Fruit fly (Drosophila melanogaster): ENCODE measurements around the gene CG42540.
A peak's percentile ranks its signal among the peaks of the same experiment; 100 is the strongest.

The CG42540 gene

DNA sequence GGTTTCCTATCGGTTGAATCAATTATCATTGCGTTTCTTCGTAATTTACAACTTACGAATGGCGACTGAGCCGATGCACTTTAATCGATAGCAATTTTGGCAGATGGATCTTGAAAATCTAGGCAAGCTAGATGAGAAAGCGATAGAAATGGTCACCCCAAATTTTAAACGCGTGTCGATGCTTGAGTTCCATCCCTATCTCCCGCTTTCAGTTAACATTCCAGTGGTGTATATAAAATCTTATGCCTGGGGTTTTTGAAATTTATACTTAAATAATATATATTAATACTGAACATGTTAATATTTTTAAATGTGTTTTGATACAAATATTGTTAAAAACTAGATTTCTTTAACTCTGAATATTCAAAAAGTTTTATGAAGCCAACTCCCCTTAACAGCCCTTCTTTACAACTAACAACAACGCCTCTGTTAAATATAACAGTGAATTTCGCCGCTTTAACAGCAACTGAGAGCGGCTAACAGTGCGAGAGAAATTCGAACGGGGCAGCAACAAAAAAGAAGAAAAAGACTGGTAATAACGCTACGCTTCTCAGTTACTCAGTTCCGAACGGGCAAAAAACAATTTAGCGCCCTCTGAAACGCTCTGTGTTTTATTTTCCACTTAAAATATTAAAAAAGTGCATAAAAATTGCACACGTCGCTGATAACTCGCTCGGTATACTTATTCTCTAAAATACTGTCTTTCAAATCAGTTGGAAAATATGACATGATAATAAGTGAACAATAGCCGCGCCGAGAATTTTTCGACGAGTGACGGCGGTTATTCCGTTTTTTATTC, 14.1 kb upstream of the CG42540 start, which contains the start of gene CG11357:
CG11357 (plus strand) TSS at position 479 of the 799 bp plus-strand sequence.
- TF ChIP-seq psq (optimal IDR thresholded peaks at IDR 0.05) = no peak
- TF ChIP-seq Dll (optimal IDR thresholded peaks at IDR 0.05) = no peak
- TF ChIP-seq EcR (GFP tag; optimal IDR thresholded peaks at IDR 0.05) = no peak
- no peak for TF ChIP-seq pan (optimal IDR thresholded peaks at IDR 0.05)
- no peak for TF ChIP-seq usp (GFP tag; optimal IDR thresholded peaks at IDR 0.05)
- no peak for TF ChIP-seq CG8478 (optimal IDR thresholded peaks at IDR 0.05)

DNA sequence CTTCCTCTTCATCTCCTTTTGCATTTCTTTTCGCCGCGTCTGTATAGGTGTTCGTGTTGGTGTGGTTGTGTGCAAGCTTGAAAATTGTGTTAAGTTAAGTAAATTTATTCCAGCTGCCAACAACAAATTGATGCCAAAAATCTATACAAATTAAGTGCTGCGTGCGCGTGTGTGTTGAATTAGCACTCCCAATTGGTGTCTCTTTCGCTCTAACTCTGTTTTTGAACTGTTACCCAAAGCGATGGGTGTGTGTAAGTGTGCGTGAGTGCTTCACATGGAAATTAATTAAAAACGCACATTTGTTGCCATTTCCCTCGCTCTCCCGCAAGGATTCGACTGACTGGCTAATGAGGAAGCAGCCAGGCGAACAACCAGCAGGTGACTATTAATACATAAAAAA, 13.4 kb upstream of the CG42540 start:
- TF ChIP-seq psq (optimal IDR thresholded peaks at IDR 0.05) (no peak), usp (GFP tag; optimal IDR thresholded peaks at IDR 0.05) (no peak), pan (optimal IDR thresholded peaks at IDR 0.05) (no peak), Dll (optimal IDR thresholded peaks at IDR 0.05) (no peak), CG8478 (optimal IDR thresholded peaks at IDR 0.05) (no peak), EcR (GFP tag; optimal IDR thresholded peaks at IDR 0.05) (no peak)

DNA sequence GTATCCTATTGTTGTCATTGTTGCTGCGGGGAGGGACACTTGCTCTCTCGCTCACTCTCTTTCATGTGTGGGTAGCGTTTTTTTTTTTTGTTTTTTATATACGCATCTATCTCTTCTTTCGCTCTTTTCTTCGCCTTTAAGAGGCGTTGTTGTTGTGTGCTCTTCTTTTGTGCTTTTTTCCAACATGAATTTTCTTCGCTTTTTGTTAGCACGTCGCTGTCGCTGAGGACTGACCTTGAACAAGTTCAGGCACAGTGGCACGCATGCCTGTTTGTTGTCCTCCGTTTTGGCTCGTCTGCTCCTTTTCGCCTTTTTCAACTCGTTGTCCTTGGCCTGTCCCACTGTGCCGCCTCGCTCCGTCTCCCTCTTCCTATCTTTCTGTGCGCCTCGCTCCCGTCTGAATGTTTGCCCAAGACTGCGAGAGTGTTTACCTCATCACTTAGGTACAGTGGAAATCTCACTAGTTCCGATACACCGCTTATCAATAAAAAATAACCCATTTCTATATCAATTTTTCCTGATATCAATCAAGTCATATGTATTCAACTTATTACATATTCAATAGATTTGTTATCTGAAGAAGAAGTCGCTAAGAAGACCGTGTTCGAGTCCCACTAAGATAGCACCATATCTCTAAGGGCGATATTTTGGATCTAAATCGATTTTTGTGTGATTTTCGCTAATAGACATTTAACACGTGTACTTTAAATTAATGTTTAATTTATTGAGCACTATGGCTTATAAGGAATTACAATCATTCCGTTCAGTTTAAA, 12.7 kb upstream of the CG42540 start:
- TF ChIP-seq pan (optimal IDR thresholded peaks at IDR 0.05) = no peak
- TF ChIP-seq usp (GFP tag; optimal IDR thresholded peaks at IDR 0.05) = no peak
- TF ChIP-seq CG8478 (optimal IDR thresholded peaks at IDR 0.05) = no peak
- peak in 1 of 2 experiments; percentile 81 for TF ChIP-seq EcR (GFP tag; optimal IDR thresholded peaks at IDR 0.05)
- no peak for TF ChIP-seq psq (optimal IDR thresholded peaks at IDR 0.05)

DNA sequence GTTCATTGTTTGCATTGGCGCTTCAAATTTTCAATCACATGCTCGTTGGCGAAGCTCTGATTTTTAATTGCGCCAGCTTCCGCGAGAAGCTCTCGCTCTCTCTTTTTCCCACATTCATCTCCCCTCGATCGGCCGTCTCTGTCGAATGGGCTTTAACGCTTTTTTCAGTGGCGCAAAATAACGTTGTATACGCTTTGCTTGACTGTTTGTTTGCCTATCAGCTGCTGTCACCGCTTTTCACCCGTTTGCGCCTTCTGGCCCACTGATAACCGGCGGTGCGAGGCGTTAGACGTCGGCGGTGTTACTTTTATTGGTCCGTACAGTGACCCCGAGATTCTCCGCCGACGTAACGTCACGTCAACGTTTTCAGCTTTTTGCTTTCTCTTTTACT, 12.1 kb upstream of the CG42540 start:
- TF ChIP-seq CG8478 (optimal IDR thresholded peaks at IDR 0.05) = no peak
- peak; percentile 44 to 88 for TF ChIP-seq EcR (GFP tag; optimal IDR thresholded peaks at IDR 0.05)

DNA sequence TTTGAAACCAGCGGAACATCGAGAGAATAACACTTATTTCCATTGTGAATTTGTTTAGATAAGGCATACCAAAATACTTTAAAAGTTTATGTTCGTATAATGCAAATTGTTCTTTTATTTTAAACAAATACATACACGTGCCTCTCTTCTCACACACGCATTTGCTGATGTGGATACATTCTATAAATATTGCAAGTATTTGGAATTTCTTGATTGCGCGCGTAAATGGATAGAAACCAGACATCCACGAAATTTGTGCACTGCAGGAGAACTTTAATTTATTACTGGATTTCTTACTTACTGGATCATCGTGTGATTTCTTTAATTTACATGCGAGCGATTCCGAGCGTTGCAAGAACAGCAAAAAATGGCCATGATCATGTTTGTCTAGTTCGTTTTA, 11.3 kb upstream of the CG42540 start:
- no peak for TF ChIP-seq pan (optimal IDR thresholded peaks at IDR 0.05)
- no peak for TF ChIP-seq Dll (optimal IDR thresholded peaks at IDR 0.05)
- no peak for TF ChIP-seq EcR (GFP tag; optimal IDR thresholded peaks at IDR 0.05)
- no peak for TF ChIP-seq psq (optimal IDR thresholded peaks at IDR 0.05)
- TF ChIP-seq usp (GFP tag; optimal IDR thresholded peaks at IDR 0.05) = no peak

- TF ChIP-seq CG8478 (optimal IDR thresholded peaks at IDR 0.05) = no peak
- TF ChIP-seq psq (optimal IDR thresholded peaks at IDR 0.05) = no peak
- TF ChIP-seq EcR (GFP tag; optimal IDR thresholded peaks at IDR 0.05) = no peak
- no peak for TF ChIP-seq pan (optimal IDR thresholded peaks at IDR 0.05)
- TF ChIP-seq usp (GFP tag; optimal IDR thresholded peaks at IDR 0.05) = no peak
- no peak for TF ChIP-seq Dll (optimal IDR thresholded peaks at IDR 0.05)
Observed at dm6 chr3L:4545138-4545537, 10.7 kb upstream of the CG42540 start.

DNA sequence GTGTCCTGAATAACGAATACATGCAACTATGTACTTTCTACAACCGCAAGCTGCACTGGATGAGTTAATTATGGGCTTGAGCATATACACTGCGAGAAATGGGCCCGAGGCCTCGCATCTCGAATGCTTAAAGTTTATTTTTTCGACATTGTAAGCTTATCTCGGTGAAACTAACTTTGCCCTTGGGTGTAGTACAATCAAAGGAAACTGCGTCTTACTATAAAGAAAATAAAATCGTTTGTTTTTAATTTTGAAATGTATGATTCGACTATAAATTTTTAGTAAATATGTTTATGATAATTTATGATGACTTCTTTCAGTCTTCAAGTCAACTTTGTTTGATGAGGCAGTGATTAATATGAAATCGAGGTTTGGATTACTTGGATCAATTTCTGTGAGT, 10.2 kb upstream of the CG42540 start:
- TF ChIP-seq EcR (GFP tag; optimal IDR thresholded peaks at IDR 0.05) = no peak
- no peak for TF ChIP-seq pan (optimal IDR thresholded peaks at IDR 0.05)
- TF ChIP-seq Dll (optimal IDR thresholded peaks at IDR 0.05) = no peak

DNA sequence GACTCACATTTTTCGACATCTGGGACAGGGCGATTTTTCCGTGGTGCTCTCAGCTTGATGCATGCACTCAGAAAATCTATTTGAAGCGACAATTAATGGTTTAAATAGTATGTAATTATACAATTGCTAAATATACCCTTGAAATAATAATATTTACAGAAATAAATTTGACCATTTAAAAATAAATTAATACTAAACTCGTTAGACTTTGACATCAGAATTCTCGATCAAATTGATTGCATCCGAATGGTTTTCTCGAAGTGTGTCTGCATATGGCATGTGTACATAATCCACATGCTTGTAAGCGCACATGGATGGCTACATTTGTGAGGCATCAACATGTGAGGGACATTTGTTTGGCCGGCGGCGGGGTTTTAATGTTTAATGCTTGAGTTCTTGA, 9.2 kb upstream of the CG42540 start:
- no peak for TF ChIP-seq psq (optimal IDR thresholded peaks at IDR 0.05)
- no peak for TF ChIP-seq Dll (optimal IDR thresholded peaks at IDR 0.05)
- no peak for TF ChIP-seq usp (GFP tag; optimal IDR thresholded peaks at IDR 0.05)
- no peak for TF ChIP-seq pan (optimal IDR thresholded peaks at IDR 0.05)
- TF ChIP-seq EcR (GFP tag; optimal IDR thresholded peaks at IDR 0.05) = no peak
- no peak for TF ChIP-seq CG8478 (optimal IDR thresholded peaks at IDR 0.05)

DNA sequence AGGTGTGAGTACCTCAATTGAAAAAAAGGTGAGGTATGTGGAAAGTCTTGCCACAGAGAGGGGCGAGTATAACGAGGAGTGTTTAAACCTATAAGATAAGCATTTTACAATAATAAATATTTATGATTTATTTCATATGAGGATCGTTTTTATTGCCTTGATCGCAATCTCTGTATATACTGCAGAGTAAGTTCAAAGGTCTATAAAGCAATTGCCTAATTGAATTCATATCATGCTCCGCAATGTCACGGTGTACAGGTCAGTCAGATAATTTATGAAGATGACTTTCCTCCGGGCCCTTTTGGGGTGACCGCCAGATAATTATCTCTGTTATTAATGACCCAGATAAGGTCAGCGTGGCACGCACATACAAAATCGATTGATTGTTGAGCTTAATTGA, 7.5 kb upstream of the CG42540 start:
- TF ChIP-seq psq (optimal IDR thresholded peaks at IDR 0.05) (no peak), Dll (optimal IDR thresholded peaks at IDR 0.05) (no peak), pan (optimal IDR thresholded peaks at IDR 0.05) (no peak), CG8478 (optimal IDR thresholded peaks at IDR 0.05) (no peak), EcR (GFP tag; optimal IDR thresholded peaks at IDR 0.05) (no peak), usp (GFP tag; optimal IDR thresholded peaks at IDR 0.05) (no peak)

dm6 chr3L:4549341-4549740, 6.5 kb upstream of the CG42540 start:
- TF ChIP-seq usp (GFP tag; optimal IDR thresholded peaks at IDR 0.05) = no peak
- no peak for TF ChIP-seq psq (optimal IDR thresholded peaks at IDR 0.05)
- no peak for TF ChIP-seq EcR (GFP tag; optimal IDR thresholded peaks at IDR 0.05)
- no peak for TF ChIP-seq pan (optimal IDR thresholded peaks at IDR 0.05)
- no peak for TF ChIP-seq CG8478 (optimal IDR thresholded peaks at IDR 0.05)
- no peak for TF ChIP-seq Dll (optimal IDR thresholded peaks at IDR 0.05)

DNA sequence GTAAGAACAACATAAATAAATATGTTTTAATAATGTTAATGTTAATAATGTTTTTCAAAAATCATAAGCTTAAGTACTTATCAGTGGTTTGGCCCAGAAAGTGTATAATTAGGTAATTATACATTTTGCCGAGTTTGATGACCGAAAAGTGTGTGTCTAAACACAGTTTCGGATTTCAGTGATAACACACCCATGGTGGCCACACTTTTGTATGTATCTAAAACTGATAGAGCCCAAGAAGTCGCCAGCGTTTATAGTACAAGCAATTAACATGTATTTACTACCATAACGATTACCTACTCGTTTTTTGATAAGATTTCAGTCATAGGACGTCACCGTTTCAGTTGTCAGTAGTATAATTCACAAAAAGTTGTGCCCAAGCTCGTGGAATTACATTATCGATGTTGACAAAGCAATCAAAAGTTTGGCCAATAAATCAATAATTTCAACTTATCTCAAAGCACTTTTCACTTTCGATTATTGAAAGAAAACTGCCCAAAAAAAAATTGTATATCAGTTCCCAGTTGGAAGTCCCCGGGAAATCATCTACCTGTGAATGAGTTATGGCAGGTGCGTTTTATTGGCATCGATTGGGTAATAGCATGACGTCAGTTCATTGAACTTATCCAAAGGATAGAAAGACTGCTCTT, 5.6 kb upstream of the CG42540 start:
- no peak for TF ChIP-seq usp (GFP tag; optimal IDR thresholded peaks at IDR 0.05)
- no peak for TF ChIP-seq psq (optimal IDR thresholded peaks at IDR 0.05)
- no peak for TF ChIP-seq CG8478 (optimal IDR thresholded peaks at IDR 0.05)
- TF ChIP-seq EcR (GFP tag; optimal IDR thresholded peaks at IDR 0.05) = no peak
- no peak for TF ChIP-seq pan (optimal IDR thresholded peaks at IDR 0.05)
- TF ChIP-seq Dll (optimal IDR thresholded peaks at IDR 0.05) = no peak

DNA sequence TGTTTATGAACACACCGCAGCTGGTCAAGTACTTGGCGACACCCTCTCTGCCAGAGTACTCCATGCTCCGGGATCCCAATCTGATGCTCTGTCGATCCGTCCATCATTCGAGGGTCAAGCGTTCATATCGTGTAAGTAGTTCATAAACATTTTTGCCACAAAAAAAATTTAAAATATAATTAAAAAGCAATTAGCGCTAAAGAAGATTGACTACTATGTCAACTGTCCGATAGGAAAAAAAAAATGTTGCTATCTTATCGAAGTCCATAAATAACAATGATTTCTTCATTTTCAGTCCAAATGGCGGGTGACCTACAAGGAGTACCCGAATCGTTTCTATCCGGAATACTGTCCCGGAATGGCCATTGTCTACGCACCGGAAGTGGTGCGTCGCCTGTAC, 4.1 kb upstream of the CG42540 start:
- TF ChIP-seq CG8478 (optimal IDR thresholded peaks at IDR 0.05) = no peak
- TF ChIP-seq psq (optimal IDR thresholded peaks at IDR 0.05) = no peak
- TF ChIP-seq usp (GFP tag; optimal IDR thresholded peaks at IDR 0.05) = no peak
- TF ChIP-seq EcR (GFP tag; optimal IDR thresholded peaks at IDR 0.05) = no peak
- TF ChIP-seq pan (optimal IDR thresholded peaks at IDR 0.05) = no peak
- TF ChIP-seq Dll (optimal IDR thresholded peaks at IDR 0.05) = no peak

Data from whole organism.